Fruit fly (Drosophila melanogaster): ENCODE results near the gene mats.
A peak's percentile ranks its signal among the peaks of the same experiment; 100 is the strongest.

- TF ChIP-seq CG1621 (tag; optimal IDR thresholded peaks at IDR 0.05) (no peak), svp (GFP tag) (peak; percentile 70), acj6 (GFP tag; optimal IDR thresholded peaks at IDR 0.05) (no peak), CG8632 (GFP tag; optimal IDR thresholded peaks at IDR 0.05) (no peak), CG6163 (GFP tag; IDR thresholded peaks at IDR 0.05) (no peak), Lpt (GFP tag; optimal IDR thresholded peaks at IDR 0.05) (no peak), Smox (GFP tag; optimal IDR thresholded peaks at IDR 0.05) (no peak), lz (GFP tag; optimal IDR thresholded peaks at IDR 0.05) (no peak), eg (GFP tag; IDR thresholded peaks at IDR 0.05) (no peak), Eip93F (GFP tag; optimal IDR thresholded peaks at IDR 0.05) (peak; percentile 14), fkh (GFP tag; optimal IDR thresholded peaks at IDR 0.05) (peak; percentile 7), esn (GFP tag; optimal IDR thresholded peaks at IDR 0.05) (no peak)
Observed at dm6 chr3R:22420911-22421310, at the start of gene mats, which contains the start of gene Nop56.
